Worm (Caenorhabditis elegans): ENCODE data around the gene T05B11.4.

T05B11.4 gene

ce11 chrV:7734909-7735308 lies 19.5 kb downstream of the T05B11.4 start, which contains the start of gene clic-1 (continued):
- TF ChIP-seq ztf-22 (GFP tag; optimal IDR thresholded peaks at IDR 0.05) (no peak), hmg-1.2 (GFP tag; IDR thresholded peaks at IDR 0.05) (peak; percentile 14; the same call in 1 of the 2 replicates), dpl-1 (GFP tag; optimal IDR thresholded peaks at IDR 0.05) (peak; percentile 62), F55B11.4 (tag; optimal IDR thresholded peaks at IDR 0.05; ENCODE audit: borderline replicate concordance, insufficient read depth) (no peak), F57A8.1 (GFP tag; optimal IDR thresholded peaks at IDR 0.05) (no peak), chd-7 (tag; optimal IDR thresholded peaks at IDR 0.05) (no peak), madf-3 (GFP tag; IDR thresholded peaks at IDR 0.05) (peak; percentile 98), C17E4.6 (GFP tag; IDR thresholded peaks at IDR 0.05) (no peak), nhr-179 (tag; optimal IDR thresholded peaks at IDR 0.05) (no peak), pbrm-1 (GFP tag; IDR thresholded peaks at IDR 0.05) (no peak), lin-35 (GFP tag; optimal IDR thresholded peaks at IDR 0.05) (peak in 1 of 3 experiments; percentile 86), F23B12.7 (tag; optimal IDR thresholded peaks at IDR 0.05; ENCODE audit: insufficient read depth) (peak; percentile 25), F10E7.11 (tag; optimal IDR thresholded peaks at IDR 0.05) (no peak), snpc-1.3 (tag; optimal IDR thresholded peaks at IDR 0.05; ENCODE audit: insufficient read depth) (no peak), K11D2.4 (GFP tag; IDR thresholded peaks at IDR 0.05) (no peak), Y56A3A.18 (GFP tag; IDR thresholded peaks at IDR 0.05) (no peak), snpc-1.1 (tag; optimal IDR thresholded peaks at IDR 0.05; ENCODE audit: insufficient read depth) (no peak), Y53G8AR.9 (GFP tag; conservative IDR thresholded peaks at IDR 0.05) (no peak)

- TF ChIP-seq ceh-100 (GFP tag; IDR thresholded peaks at IDR 0.05) = no peak
- TF ChIP-seq gei-17 (GFP tag; optimal IDR thresholded peaks at IDR 0.05) = no peak
- TF ChIP-seq attf-3 (GFP tag; conservative IDR thresholded peaks at IDR 0.05) = no peak
- TF ChIP-seq F57C9.4 (tag; optimal IDR thresholded peaks at IDR 0.05) = no peak
- TF ChIP-seq sdz-38 (tag; optimal IDR thresholded peaks at IDR 0.05) = no peak
- no peak for TF ChIP-seq egrh-3 (GFP tag; IDR thresholded peaks at IDR 0.05)
- no peak for TF ChIP-seq dpl-1 (GFP tag; optimal IDR thresholded peaks at IDR 0.05)
- TF ChIP-seq attf-5 (GFP tag; optimal IDR thresholded peaks at IDR 0.05) = no peak
- TF ChIP-seq aptf-2 (GFP tag; conservative IDR thresholded peaks at IDR 0.05) = no peak
- peak; percentile 38 for TF ChIP-seq hrde-1 (tag; optimal IDR thresholded peaks at IDR 0.05; ENCODE audit: borderline replicate concordance)
- no peak for TF ChIP-seq rpc-1 (optimal IDR thresholded peaks at IDR 0.05)
- no peak for TF ChIP-seq rpc-1 (tag; optimal IDR thresholded peaks at IDR 0.05)
- no peak for TF ChIP-seq lin-40 (tag; optimal IDR thresholded peaks at IDR 0.05)
- no peak for TF ChIP-seq lin-26 (GFP tag; IDR thresholded peaks at IDR 0.05)
- no peak for TF ChIP-seq ztf-26 (tag; optimal IDR thresholded peaks at IDR 0.05)
- no peak for TF ChIP-seq ceh-27 (GFP tag; optimal IDR thresholded peaks at IDR 0.05)
- no peak for TF ChIP-seq xnd-1 (tag; optimal IDR thresholded peaks at IDR 0.05)
- no peak for TF ChIP-seq ceh-79 (tag; optimal IDR thresholded peaks at IDR 0.05)
- no peak for TF ChIP-seq attf-6 (GFP tag; IDR thresholded peaks at IDR 0.05)
- TF ChIP-seq F23B12.7 (tag; optimal IDR thresholded peaks at IDR 0.05; ENCODE audit: insufficient read depth) = no peak
- peak; percentile 26 for TF ChIP-seq mxl-1 (tag; optimal IDR thresholded peaks at IDR 0.05)
- no peak for TF ChIP-seq mel-28 (tag; optimal IDR thresholded peaks at IDR 0.05; ENCODE audit: borderline replicate concordance)
- TF ChIP-seq Y53F4B.3 (GFP tag; IDR thresholded peaks at IDR 0.05) = no peak
- TF ChIP-seq cebp-2 (GFP tag; IDR thresholded peaks at IDR 0.05) = 0 out of 2 replicates have a peak, but pooled peaks have one; percentile 77
- TF ChIP-seq tbp1 (GFP tag; optimal IDR thresholded peaks at IDR 0.05) = no peak
- TF ChIP-seq F49E8.2 (tag; optimal IDR thresholded peaks at IDR 0.05; ENCODE audit: insufficient read depth) = peak; percentile 31
- TF ChIP-seq lin-54 (GFP tag; optimal IDR thresholded peaks at IDR 0.05) = peak; percentile 26
- no peak for TF ChIP-seq B0019.2 (GFP tag; conservative IDR thresholded peaks at IDR 0.05)
- 0 out of 2 replicates have a peak, but pooled peaks have one; percentile 12 for TF ChIP-seq mcd-1 (GFP tag; IDR thresholded peaks at IDR 0.05)
- TF ChIP-seq nfya-1 (tag; optimal IDR thresholded peaks at IDR 0.05; ENCODE audit: borderline replicate concordance, insufficient read depth) = no peak
- no peak for TF ChIP-seq ceh-40 (GFP tag; IDR thresholded peaks at IDR 0.05)
Observed at ce11 chrV:7733240-7733765, 21.2 kb downstream of the T05B11.4 start.

Measured in whole organism, young adult.